Worm (Caenorhabditis elegans): Measurements from ENCODE around the gene str-177.

ce11 chrV:9197121-9197520 is 1.7 kb downstream of the str-177 start, which contains the start of gene C24B5.4:
- TF ChIP-seq dmd-4 (tag; optimal IDR thresholded peaks at IDR 0.05) (no peak), lsy-2 (tag; optimal IDR thresholded peaks at IDR 0.05) (no peak), nhr-237 (tag; optimal IDR thresholded peaks at IDR 0.05) (no peak), nhr-11 (tag; optimal IDR thresholded peaks at IDR 0.05) (no peak), elt-3 (tag; optimal IDR thresholded peaks at IDR 0.05) (no peak), nhr-129 (tag; optimal IDR thresholded peaks at IDR 0.05) (no peak), fos-1 (tag; optimal IDR thresholded peaks at IDR 0.05) (no peak)
